Fruit fly (Drosophila melanogaster) whole organism, prepupa: ENCODE measurements around the gene CG10317.

Source experiments
- CG1621 ChIP-seq: fragments of 200-800 bp; sonication (Bioruptor generic); optimal IDR thresholded peaks from 3 replicates; lab custom pipeline; 2018; ENCODE audit warnings: missing biosample characterization, mild to moderate bottlenecking, missing genetic modification characterization
- CG16779 ChIP-seq: fragments of 200-800 bp; sonication (Bioruptor generic); optimal IDR thresholded peaks from 3 replicates; lab custom pipeline; 2017; ENCODE audit warnings: missing biosample characterization, mild to moderate bottlenecking, missing genetic modification characterization
- CG9139 ChIP-seq: fragments of 200-800 bp; sonication (Bioruptor generic); optimal IDR thresholded peaks from 3 replicates; lab custom pipeline; 2017; ENCODE audit warnings: missing biosample characterization, mild to moderate bottlenecking, missing genetic modification characterization
- Ets21C ChIP-seq: fragments of 200-800 bp; sonication (Bioruptor generic); optimal IDR thresholded peaks from 3 replicates; lab custom pipeline; 2016; ENCODE audit warnings: missing biosample characterization, missing genetic modification characterization
- Ets96B ChIP-seq: fragments of 200-800 bp; optimal IDR thresholded peaks from 2 replicates; lab custom pipeline; 2019; ENCODE audit warnings: missing biosample characterization, mild to moderate bottlenecking, missing genetic modification characterization, moderate library complexity
- Hr38 ChIP-seq: sonication (Bioruptor generic); optimal IDR thresholded peaks from 2 replicates; lab custom pipeline; 2016; ENCODE audit warnings: missing biosample characterization, missing genetic modification characterization
- Hr39 ChIP-seq: fragments of 200-800 bp; sonication (Bioruptor generic); optimal IDR thresholded peaks from 2 replicates; lab custom pipeline; 2016; ENCODE audit warnings: missing biosample characterization, missing genetic modification characterization
- Lpt ChIP-seq: fragments of 200-800 bp; sonication (Bioruptor generic); optimal IDR thresholded peaks from 3 replicates; lab custom pipeline; 2016; ENCODE audit warnings: missing biosample characterization, missing genetic modification characterization
- Sox102F ChIP-seq: fragments of 200-800 bp; sonication (Bioruptor generic); optimal IDR thresholded peaks from 2 replicates; lab custom pipeline; 2016; ENCODE audit warnings: missing biosample characterization, mild to moderate bottlenecking, missing genetic modification characterization
- acj6 ChIP-seq: fragments of 200-800 bp; sonication (Bioruptor generic); optimal IDR thresholded peaks from 3 replicates; lab custom pipeline; 2016; ENCODE audit warnings: missing biosample characterization, missing genetic modification characterization
- fd85E ChIP-seq: fragments of 200-800 bp; sonication (Bioruptor generic); optimal IDR thresholded peaks from 3 replicates; lab custom pipeline; 2016; ENCODE audit warnings: missing biosample characterization, missing genetic modification characterization
- fkh ChIP-seq: fragments of 200-800 bp; sonication (Bioruptor generic); optimal IDR thresholded peaks from 3 replicates; lab custom pipeline; 2017; ENCODE audit warnings: missing biosample characterization, mild to moderate bottlenecking, missing genetic modification characterization, moderate library complexity

- TF ChIP-seq acj6 (peak; percentile 13), Ets21C (GFP tag; lab: Kevin White, UChicago) (no peak), Hr39 (GFP tag; lab: Kevin White, UChicago) (no peak), fkh (GFP tag; lab: Kevin White, UChicago) (peak; percentile 97), Sox102F (GFP tag; lab: Kevin White, UChicago) (peak; percentile 41), Ets96B (no peak), Lpt (GFP tag; lab: Kevin White, UChicago) (no peak), CG16779 (no peak), Hr38 (GFP tag; lab: Kevin White, UChicago) (no peak), fd85E (GFP tag; lab: Kevin White, UChicago) (no peak), CG9139 (peak; percentile 56), CG1621 (tag; lab: Kevin White, UChicago) (peak; percentile 62)
Observed at dm6 chr3R:16331809-16332343, 38.5 kb downstream of the CG10317 start.
